Fruit fly (Drosophila melanogaster): ENCODE measurements around the gene Grl65a.

The Grl65a gene

dm6 chr3L:6708995-6709606 is 41.5 kb upstream of the Grl65a start (continued):
- TF ChIP-seq Sox102F (GFP tag; optimal IDR thresholded peaks at IDR 0.05): peak; percentile 79
- no peak for TF ChIP-seq nom (GFP tag; optimal IDR thresholded peaks at IDR 0.05)
- TF ChIP-seq Bdp1 (GFP tag; optimal IDR thresholded peaks at IDR 0.05): peak; percentile 29
- peak; percentile 49; the same call in 1 of the 2 replicates for TF ChIP-seq Doc2 (GFP tag; IDR thresholded peaks at IDR 0.05)
- peak; percentile 89 for TF ChIP-seq C15 (GFP tag; IDR thresholded peaks at IDR 0.05)
- peak; percentile 97 for TF ChIP-seq CG1233 (GFP tag; optimal IDR thresholded peaks at IDR 0.05)
- TF ChIP-seq nau (GFP tag; optimal IDR thresholded peaks at IDR 0.05): peak; percentile 88
- peak; percentile 64 for TF ChIP-seq CG31441 (GFP tag; IDR thresholded peaks at IDR 0.05)
- TF ChIP-seq ems (GFP tag; optimal IDR thresholded peaks at IDR 0.05): peak; percentile 48
- peak; percentile 82 for TF ChIP-seq Rx (GFP tag; IDR thresholded peaks at IDR 0.05)
- TF ChIP-seq E2f2 (GFP tag; IDR thresholded peaks at IDR 0.05): peak; percentile 31
- peak; percentile 93 for TF ChIP-seq sens (GFP tag)
- TF ChIP-seq CG2202 (tag; optimal IDR thresholded peaks at IDR 0.05): peak; percentile 32
- peak; percentile 75 for TF ChIP-seq pfk (GFP tag; optimal IDR thresholded peaks at IDR 0.05)
- TF ChIP-seq Stat92E (GFP tag; optimal IDR thresholded peaks at IDR 0.05): no peak
- no peak for TF ChIP-seq HLH4C (GFP tag; IDR thresholded peaks at IDR 0.05; ENCODE audit: partially characterized antibody)
- TF ChIP-seq CG10209 (GFP tag; optimal IDR thresholded peaks at IDR 0.05): peak; percentile 85
- TF ChIP-seq CG15269 (tag; optimal IDR thresholded peaks at IDR 0.05): peak; percentile 79
- TF ChIP-seq CG12659 (GFP tag; optimal IDR thresholded peaks at IDR 0.05): peak; percentile 88
- peak; percentile 74 for TF ChIP-seq CG12219 (GFP tag; optimal IDR thresholded peaks at IDR 0.05)
- no peak for TF ChIP-seq Dfd (GFP tag; optimal IDR thresholded peaks at IDR 0.05)
- peak; percentile 63 for TF ChIP-seq grn (GFP tag; optimal IDR thresholded peaks at IDR 0.05)
- peak; percentile 94 for TF ChIP-seq ATbp (GFP tag; optimal IDR thresholded peaks at IDR 0.05)
- TF ChIP-seq nerfin-2 (GFP tag; IDR thresholded peaks at IDR 0.05; ENCODE audit: partially characterized antibody): no peak
- TF ChIP-seq stwl (tag; optimal IDR thresholded peaks at IDR 0.05): peak; percentile 61
- TF ChIP-seq HHEX (GFP tag; optimal IDR thresholded peaks at IDR 0.05): peak; percentile 89
- peak; percentile 82 for TF ChIP-seq al (GFP tag; IDR thresholded peaks at IDR 0.05)
- peak; percentile 64 for TF ChIP-seq pum (GFP tag; optimal IDR thresholded peaks at IDR 0.05)
- peak; percentile 58 for TF ChIP-seq CG16863 (GFP tag; optimal IDR thresholded peaks at IDR 0.05)
- peak; percentile 69 for TF ChIP-seq CG3995 (GFP tag; optimal IDR thresholded peaks at IDR 0.05)
- TF ChIP-seq vfl (GFP tag; optimal IDR thresholded peaks at IDR 0.05): peak; percentile 70
- peak; percentile 83 for TF ChIP-seq CG30403 (GFP tag; optimal IDR thresholded peaks at IDR 0.05)
- TF ChIP-seq Antp (GFP tag; optimal IDR thresholded peaks at IDR 0.05): peak; percentile 83
- TF ChIP-seq HmgD (GFP tag; optimal IDR thresholded peaks at IDR 0.05): peak; percentile 5
- TF ChIP-seq CG4424 (GFP tag; optimal IDR thresholded peaks at IDR 0.05): peak; percentile 75
- peak; percentile 27; the same call in 1 of the 2 replicates for TF ChIP-seq Xrp1 (GFP tag; IDR thresholded peaks at IDR 0.05)
- TF ChIP-seq NC2α (GFP tag; optimal IDR thresholded peaks at IDR 0.05): peak; percentile 7
- TF ChIP-seq ssp (GFP tag; IDR thresholded peaks at IDR 0.05): peak; percentile 33; the same call in 1 of the 2 replicates
- peak; percentile 84 for TF ChIP-seq nerfin-1 (tag; optimal IDR thresholded peaks at IDR 0.05)
- peak; percentile 93 for TF ChIP-seq bcd (GFP tag; optimal IDR thresholded peaks at IDR 0.05)
- TF ChIP-seq CG2678 (tag; optimal IDR thresholded peaks at IDR 0.05): peak; percentile 72
- peak; percentile 76 for TF ChIP-seq bab2 (GFP tag; optimal IDR thresholded peaks at IDR 0.05)
- peak; percentile 74 for TF ChIP-seq CG31224 (GFP tag; IDR thresholded peaks at IDR 0.05)
- peak; percentile 93 for TF ChIP-seq Fer1 (GFP tag; optimal IDR thresholded peaks at IDR 0.05)
- TF ChIP-seq az2 (GFP tag; optimal IDR thresholded peaks at IDR 0.05): peak; percentile 76
- TF ChIP-seq maf-S (GFP tag; optimal IDR thresholded peaks at IDR 0.05): peak; percentile 84
- TF ChIP-seq bowl (GFP tag; IDR thresholded peaks at IDR 0.05): no peak
- TF ChIP-seq sd (tag; optimal IDR thresholded peaks at IDR 0.05): no peak
